Fruit fly (Drosophila melanogaster) whole organism, embryonic: Measurements from ENCODE around the gene CG15514.
A peak's percentile ranks its signal among the peaks of the same experiment; 100 is the strongest.

Experiments used
- ATbp ChIP-seq: fragments of 200-800 bp; sonication (Bioruptor generic); optimal IDR thresholded peaks from 2 replicates; lab custom pipeline; 2017; ENCODE audit warnings: missing biosample characterization, mild to moderate bottlenecking, missing genetic modification characterization, missing genetic modification reagents
- Ada2b ChIP-seq: fragments of 200-800 bp; sonication (Bioruptor generic); IDR thresholded peaks from 2 replicates; pipeline ENCODE4 v1.3.6; 2022; ENCODE audit warnings: missing biosample characterization, missing genetic modification characterization
- Adf1 ChIP-seq: fragments of 200-800 bp; sonication (Bioruptor generic); IDR thresholded peaks from 2 replicates; pipeline ENCODE4 v1.3.6; 2022; ENCODE audit warnings: missing biosample characterization, missing genetic modification characterization
- Asciz ChIP-seq: fragments of 200-800 bp; sonication (Bioruptor generic); optimal IDR thresholded peaks from 2 replicates; lab custom pipeline; 2017; ENCODE audit warnings: missing biosample characterization, mild to moderate bottlenecking, missing genetic modification characterization, missing genetic modification reagents
- CG12391 ChIP-seq: fragments of 200-800 bp; sonication (Bioruptor generic); optimal IDR thresholded peaks from 3 replicates; lab custom pipeline; 2018; ENCODE audit warnings: missing biosample characterization, mild to moderate bottlenecking, missing genetic modification characterization, moderate library complexity
- CG13296 ChIP-seq: fragments of 200-800 bp; sonication (Bioruptor generic); optimal IDR thresholded peaks from 3 replicates; lab custom pipeline; 2018; ENCODE audit warnings: missing biosample characterization, mild to moderate bottlenecking, missing genetic modification characterization
- CG13894 ChIP-seq: fragments of 200-800 bp; sonication (Bioruptor generic); optimal IDR thresholded peaks from 3 replicates; lab custom pipeline; 2018; ENCODE audit warnings: missing biosample characterization, mild to moderate bottlenecking, missing genetic modification characterization, moderate library complexity
- CG15269 ChIP-seq: fragments of 200-800 bp; sonication (Bioruptor generic); optimal IDR thresholded peaks from 2 replicates; lab custom pipeline; 2018; ENCODE audit warnings: missing biosample characterization, mild to moderate bottlenecking, missing genetic modification characterization, moderate library complexity
- CG17612 ChIP-seq: fragments of 200-800 bp; sonication (Bioruptor generic); IDR thresholded peaks from 2 replicates; pipeline ENCODE4 v1.3.6; 2022; ENCODE audit warnings: missing biosample characterization, missing genetic modification characterization
- CG18476 ChIP-seq: fragments of 200-800 bp; sonication (Bioruptor generic); optimal IDR thresholded peaks from 2 replicates; lab custom pipeline; 2016; ENCODE audit warnings: missing biosample characterization, mild to moderate bottlenecking, missing genetic modification characterization
- CG18599 ChIP-seq: fragments of 200-800 bp; sonication (Bioruptor generic); optimal IDR thresholded peaks from 3 replicates; lab custom pipeline; 2017; ENCODE audit warnings: missing biosample characterization, missing genetic modification characterization, mild to moderate bottlenecking, moderate library complexity, missing genetic modification reagents
- CG18764 ChIP-seq: fragments of 200-800 bp; sonication (Bioruptor generic); optimal IDR thresholded peaks from 3 replicates; lab custom pipeline; 2016; ENCODE audit warnings: missing biosample characterization, missing genetic modification characterization
- CG2120 ChIP-seq: fragments of 200-800 bp; sonication (Bioruptor generic); optimal IDR thresholded peaks from 3 replicates; lab custom pipeline; 2016; ENCODE audit warnings: missing biosample characterization, missing genetic modification characterization
- CG34224 ChIP-seq: fragments of 200-800 bp; sonication (Bioruptor generic); IDR thresholded peaks from 3 replicates; pipeline ENCODE4 v1.3.6; 2022; ENCODE audit warnings: missing biosample characterization, missing genetic modification characterization; ENCODE audit not compliant: partially characterized antibody
- CG4424 ChIP-seq: fragments of 200-800 bp; sonication (Bioruptor generic); optimal IDR thresholded peaks from 3 replicates; lab custom pipeline; 2016; ENCODE audit warnings: missing biosample characterization, missing genetic modification characterization
- CG6272 ChIP-seq: fragments of 200-800 bp; sonication (Bioruptor generic); IDR thresholded peaks from 2 replicates; pipeline ENCODE4 v1.3.6; 2022; ENCODE audit warnings: missing biosample characterization, missing genetic modification characterization
- CG6791 ChIP-seq: fragments of 200-800 bp; sonication (Bioruptor generic); IDR thresholded peaks from 3 replicates; pipeline ENCODE4 v1.3.6; 2022; ENCODE audit warnings: missing biosample characterization, missing genetic modification characterization; ENCODE audit not compliant: partially characterized antibody
- CG7987 ChIP-seq: fragments of 200-800 bp; sonication (Bioruptor generic); optimal IDR thresholded peaks from 2 replicates; lab custom pipeline; 2018; ENCODE audit warnings: missing biosample characterization, mild to moderate bottlenecking, missing genetic modification characterization, moderate library complexity
- CG8290 ChIP-seq, 3 experiments: fragments of 200-800 bp; sonication (Bioruptor generic); optimal IDR thresholded peaks; 2 replicates each; lab custom pipeline; 2016 to 2019; ENCODE audit warnings: missing biosample characterization in 3 of 3, missing genetic modification characterization in 3 of 3, mild to moderate bottlenecking in 2 of 3, moderate library complexity in 1 of 3
- CoRest ChIP-seq: fragments of 200-800 bp; sonication (Bioruptor generic); optimal IDR thresholded peaks from 3 replicates; lab custom pipeline; 2018; ENCODE audit warnings: missing biosample characterization, mild to moderate bottlenecking, missing genetic modification characterization, moderate library complexity
- CrebB ChIP-seq: fragments of 200-800 bp; sonication (Bioruptor generic); optimal IDR thresholded peaks from 3 replicates; lab custom pipeline; 2018; ENCODE audit warnings: missing biosample characterization, mild to moderate bottlenecking, missing genetic modification characterization
- Dek ChIP-seq: fragments of 200-800 bp; sonication (Bioruptor generic); optimal IDR thresholded peaks from 3 replicates; lab custom pipeline; 2019; ENCODE audit warnings: missing biosample characterization, mild to moderate bottlenecking, missing genetic modification characterization, moderate library complexity
- Dip2 ChIP-seq: fragments of 200-800 bp; sonication (Bioruptor generic); IDR thresholded peaks from 2 replicates; pipeline ENCODE4 v1.3.6; 2022; ENCODE audit warnings: missing biosample characterization, missing genetic modification characterization
- Ets97D ChIP-seq: fragments of 200-800 bp; sonication (Bioruptor generic); optimal IDR thresholded peaks from 3 replicates; lab custom pipeline; 2016; ENCODE audit warnings: missing biosample characterization, missing genetic modification characterization
- Fer3 ChIP-seq: fragments of 200-800 bp; sonication (Bioruptor generic); optimal IDR thresholded peaks from 2 replicates; lab custom pipeline; 2018; ENCODE audit warnings: missing biosample characterization, mild to moderate bottlenecking, missing genetic modification characterization, moderate library complexity
- HLHmδ ChIP-seq: fragments of 200-800 bp; sonication (Bioruptor generic); optimal IDR thresholded peaks from 2 replicates; lab custom pipeline; 2018; ENCODE audit warnings: missing biosample characterization, mild to moderate bottlenecking, missing genetic modification characterization, moderate library complexity
- Hmx ChIP-seq: fragments of 200-800 bp; sonication (Bioruptor generic); optimal IDR thresholded peaks from 2 replicates; lab custom pipeline; 2016; ENCODE audit warnings: missing biosample characterization, missing genetic modification characterization
- Hr78 ChIP-seq, 2 experiments: fragments of 200-800 bp in 1 of 2; fragments of >200 bp in 1 of 2; sonication (Bioruptor generic) in 1 of 2; optimal IDR thresholded peaks; 2 replicates each; lab custom pipeline; 2017 to 2019; ENCODE audit warnings: missing biosample characterization in 2 of 2, missing genetic modification characterization in 2 of 2, mild to moderate bottlenecking in 1 of 2, moderate library complexity in 1 of 2
- Sin3A ChIP-seq: fragments of >200 bp; optimal IDR thresholded peaks from 2 replicates; lab custom pipeline; 2018
- Sry-δ ChIP-seq: fragments of 200-800 bp; sonication (Bioruptor generic); optimal IDR thresholded peaks from 2 replicates; lab custom pipeline; 2016; ENCODE audit warnings: missing biosample characterization, missing genetic modification characterization
- Ssrp ChIP-seq: fragments of 200-800 bp; sonication (Bioruptor generic); optimal IDR thresholded peaks from 2 replicates; lab custom pipeline; 2018; ENCODE audit warnings: missing biosample characterization, mild to moderate bottlenecking, missing genetic modification characterization, moderate library complexity
- Xrp1 ChIP-seq: fragments of 200-800 bp; sonication (Bioruptor generic); IDR thresholded peaks from 2 replicates; pipeline ENCODE4 v1.3.6; 2022; ENCODE audit warnings: missing biosample characterization, missing genetic modification characterization
- amos ChIP-seq: fragments of 200-800 bp; sonication (Bioruptor generic); IDR thresholded peaks from 2 replicates; pipeline ENCODE4 v1.3.6; 2022; ENCODE audit warnings: missing biosample characterization, missing genetic modification characterization; ENCODE audit not compliant: partially characterized antibody
- chinmo ChIP-seq: fragments of 200-800 bp; sonication (Bioruptor generic); IDR thresholded peaks from 4 replicates; pipeline ENCODE4 v1.3.6; 2022; ENCODE audit warnings: missing biosample characterization, missing genetic modification characterization; ENCODE audit not compliant: partially characterized antibody
- dmrt11E ChIP-seq: fragments of 200-800 bp; sonication (Bioruptor generic); optimal IDR thresholded peaks from 3 replicates; lab custom pipeline; 2018; ENCODE audit warnings: missing biosample characterization, mild to moderate bottlenecking, missing genetic modification characterization, moderate library complexity
- ems ChIP-seq: fragments of 200-800 bp; sonication (Bioruptor generic); optimal IDR thresholded peaks from 3 replicates; lab custom pipeline; 2016; ENCODE audit warnings: missing biosample characterization, missing genetic modification characterization
- esg ChIP-seq: fragments of 200-800 bp; sonication (Bioruptor generic); conservative IDR thresholded peaks from 2 replicates; pipeline ENCODE4 v1.3.6; 2022; ENCODE audit warnings: missing biosample characterization, missing genetic modification characterization
- fd102C ChIP-seq: fragments of 200-800 bp; sonication (Bioruptor generic); optimal IDR thresholded peaks from 2 replicates; lab custom pipeline; 2018; ENCODE audit warnings: missing biosample characterization, mild to moderate bottlenecking, missing genetic modification characterization, moderate library complexity
- gro ChIP-seq: fragments of 200-800 bp; sonication (Bioruptor generic); optimal IDR thresholded peaks from 2 replicates; lab custom pipeline; 2016; ENCODE audit warnings: missing biosample characterization, missing genetic modification characterization
- gt ChIP-seq: fragments of 200-800 bp; sonication (Bioruptor generic); IDR thresholded peaks from 2 replicates; pipeline ENCODE4 v1.3.6; 2022; ENCODE audit warnings: missing biosample characterization, missing genetic modification characterization
- hb ChIP-seq: fragments of 200-800 bp; sonication (Bioruptor generic); IDR thresholded peaks from 3 replicates; pipeline ENCODE4 v1.3.6; 2022; ENCODE audit warnings: missing biosample characterization, missing genetic modification characterization; ENCODE audit not compliant: partially characterized antibody
- nmo ChIP-seq: fragments of 200-800 bp; sonication (Bioruptor generic); optimal IDR thresholded peaks from 2 replicates; lab custom pipeline; 2018; ENCODE audit warnings: missing biosample characterization, mild to moderate bottlenecking, missing genetic modification characterization, moderate library complexity
- prd ChIP-seq, 3 experiments: fragments of >200 bp in 2 of 3; fragments of 200-800 bp in 1 of 3; sonication (Bioruptor generic) in 1 of 3; optimal IDR thresholded peaks in 2 of 3; IDR thresholded peaks in 1 of 3; 2 replicates in 2 of 3; 3 replicates in 1 of 3; pipeline versions ENCODE4 v1.3.6 to Lab custom; 2017 to 2022; ENCODE audit warnings: missing biosample characterization in 1 of 3, missing genetic modification characterization in 1 of 3
- pzg ChIP-seq: fragments of 200-800 bp; sonication (Bioruptor generic); optimal IDR thresholded peaks from 3 replicates; lab custom pipeline; 2018; ENCODE audit warnings: missing biosample characterization, mild to moderate bottlenecking, missing genetic modification characterization, moderate library complexity
- sd ChIP-seq: fragments of 200-800 bp; sonication (Bioruptor generic); optimal IDR thresholded peaks from 3 replicates; lab custom pipeline; 2018; ENCODE audit warnings: missing biosample characterization, mild to moderate bottlenecking, missing genetic modification characterization, moderate library complexity
- slou ChIP-seq: fragments of 200-800 bp; sonication (Bioruptor generic); optimal IDR thresholded peaks from 3 replicates; lab custom pipeline; 2016; ENCODE audit warnings: missing biosample characterization, missing genetic modification characterization
- zfh1 ChIP-seq: fragments of 200-800 bp; sonication (Bioruptor generic); IDR thresholded peaks from 3 replicates; pipeline ENCODE4 v1.3.6; 2022; ENCODE audit warnings: missing biosample characterization, missing genetic modification characterization

CG15514 gene

DNA sequence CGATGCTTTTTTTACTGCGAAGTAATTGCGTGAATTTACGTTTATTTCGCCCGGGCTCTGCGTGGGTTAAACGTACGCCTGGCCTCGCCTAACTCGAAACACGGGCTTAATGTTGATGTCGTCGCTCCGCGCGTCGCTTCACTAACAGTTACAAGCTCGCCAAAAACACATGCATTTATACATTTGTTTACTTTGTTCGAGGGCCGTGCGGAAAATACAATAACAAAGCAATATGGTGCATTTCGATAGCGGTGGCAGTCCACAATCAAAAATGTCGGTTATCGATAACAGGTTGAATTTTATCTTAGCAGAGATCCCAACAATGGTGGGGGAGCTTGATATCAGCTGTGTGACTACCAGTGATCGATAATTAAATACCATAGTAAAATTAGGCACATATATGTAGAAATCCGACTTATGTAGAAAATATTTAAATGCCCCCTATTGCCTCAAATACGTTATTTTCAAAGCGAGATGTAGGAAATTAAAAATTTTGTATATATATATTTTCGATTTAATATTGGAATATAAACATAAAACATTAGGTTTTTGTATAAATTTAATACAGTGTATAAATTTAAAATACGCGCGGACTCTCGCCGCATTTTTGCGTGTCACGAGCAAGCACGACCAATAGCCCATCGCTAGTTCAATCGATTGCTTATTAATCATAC lies 7.5 kb upstream of the CG15514 start, which contains the start of gene Zip99C (continued):
- TF ChIP-seq CoRest (tag; lab: Kevin White, UChicago), result peak; percentile 69
- peak; percentile 93 for TF ChIP-seq Sry-δ (GFP tag; lab: Kevin White, UChicago)
- TF ChIP-seq CG6791 (GFP tag; lab: Robert Waterston, UW), result peak; percentile 66
- TF ChIP-seq Ssrp (tag; lab: Kevin White, UChicago), result peak; percentile 8
- no peak for TF ChIP-seq prd (optimal IDR thresholded peaks at IDR 0.05; lab: Kevin White, UChicago)
- peak; percentile 69 for TF ChIP-seq prd (GFP tag; IDR thresholded peaks at IDR 0.05; lab: Robert Waterston, UW)
- TF ChIP-seq nmo (GFP tag; lab: Kevin White, UChicago), result peak; percentile 63
- TF ChIP-seq Dek, result no peak
- TF ChIP-seq gt, result no peak
- no peak for TF ChIP-seq ATbp (GFP tag; lab: Kevin White, UChicago)
- no peak for TF ChIP-seq Dip2 (GFP tag; lab: Robert Waterston, UW)
- TF ChIP-seq CG34224 (GFP tag; lab: Robert Waterston, UW), result peak; percentile 85
- TF ChIP-seq CG13296 (GFP tag; lab: Kevin White, UChicago), result peak; percentile 1
- TF ChIP-seq CG15269 (tag; lab: Kevin White, UChicago), result peak; percentile 35
- TF ChIP-seq Hr78 (GFP tag; optimal IDR thresholded peaks at IDR 0.05; lab: Kevin White, UChicago), result no peak
- peak; percentile 41; the same call in 1 of the 2 replicates for TF ChIP-seq Ada2b (GFP tag; lab: Robert Waterston, UW)
- TF ChIP-seq CG17612 (GFP tag; lab: Robert Waterston, UW), result no peak
- TF ChIP-seq Asciz (GFP tag; lab: Kevin White, UChicago), result peak; percentile 11
- peak; percentile 83 for TF ChIP-seq hb
- peak; percentile 6 for TF ChIP-seq gro
- TF ChIP-seq CG12391 (tag; lab: Kevin White, UChicago), result peak; percentile 65
- TF ChIP-seq Hmx, result no peak
- TF ChIP-seq CG18764 (GFP tag; lab: Kevin White, UChicago), result peak; percentile 6
- peak; percentile 37; the same call in 1 of the 2 replicates for TF ChIP-seq Xrp1
- peak; percentile 72 for TF ChIP-seq Ets97D (GFP tag; lab: Kevin White, UChicago)
- peak; percentile 8 for TF ChIP-seq Fer3 (tag; lab: Kevin White, UChicago)
- peak; percentile 17 for TF ChIP-seq CG7987 (GFP tag; lab: Kevin White, UChicago)
- peak; percentile 41; the same call in 1 of the 2 replicates for TF ChIP-seq CG6272 (GFP tag; lab: Robert Waterston, UW)
- no peak for TF ChIP-seq ems (GFP tag; lab: Kevin White, UChicago)
- TF ChIP-seq CG8290 (GFP tag; optimal IDR thresholded peaks at IDR 0.05; lab: Kevin White, UChicago), result peak; percentile 74
- peak; percentile 11 to 87 for TF ChIP-seq CG8290 (tag; optimal IDR thresholded peaks at IDR 0.05; lab: Kevin White, UChicago)
- TF ChIP-seq CG2120 (GFP tag; lab: Kevin White, UChicago), result peak; percentile 66
- TF ChIP-seq fd102C (GFP tag; lab: Kevin White, UChicago), result no peak
- TF ChIP-seq CG4424, result peak; percentile 36
- peak; percentile 95 for TF ChIP-seq amos (GFP tag; lab: Robert Waterston, UW)
- no peak for TF ChIP-seq CG18476 (GFP tag; lab: Kevin White, UChicago)
- no peak for TF ChIP-seq Adf1 (GFP tag; lab: Robert Waterston, UW)
- TF ChIP-seq Sin3A (lab: Kevin White, UChicago), result peak; percentile 63
- TF ChIP-seq slou (GFP tag; lab: Kevin White, UChicago), result peak; percentile 17
- peak; percentile 70 for TF ChIP-seq CG18599 (GFP tag; lab: Kevin White, UChicago)
- peak; percentile 12 for TF ChIP-seq dmrt11E
- peak; percentile 93 for TF ChIP-seq pzg (GFP tag; lab: Kevin White, UChicago)
- TF ChIP-seq sd, result peak; percentile 89
- TF ChIP-seq CG13894 (tag; lab: Kevin White, UChicago), result peak; percentile 17
- peak; percentile 92; the same call in 3 of the 4 replicates for TF ChIP-seq chinmo (GFP tag; lab: Robert Waterston, UW)
- no peak for TF ChIP-seq esg
- no peak for TF ChIP-seq HLHmδ (GFP tag; lab: Kevin White, UChicago)
- TF ChIP-seq CrebB (tag; lab: Kevin White, UChicago), result no peak
- peak; percentile 32; the same call in 1 of the 3 replicates for TF ChIP-seq zfh1 (GFP tag; lab: Robert Waterston, UW)
